Worm (Caenorhabditis elegans): Measurements from ENCODE around the gene K08C7.1.

DNA sequence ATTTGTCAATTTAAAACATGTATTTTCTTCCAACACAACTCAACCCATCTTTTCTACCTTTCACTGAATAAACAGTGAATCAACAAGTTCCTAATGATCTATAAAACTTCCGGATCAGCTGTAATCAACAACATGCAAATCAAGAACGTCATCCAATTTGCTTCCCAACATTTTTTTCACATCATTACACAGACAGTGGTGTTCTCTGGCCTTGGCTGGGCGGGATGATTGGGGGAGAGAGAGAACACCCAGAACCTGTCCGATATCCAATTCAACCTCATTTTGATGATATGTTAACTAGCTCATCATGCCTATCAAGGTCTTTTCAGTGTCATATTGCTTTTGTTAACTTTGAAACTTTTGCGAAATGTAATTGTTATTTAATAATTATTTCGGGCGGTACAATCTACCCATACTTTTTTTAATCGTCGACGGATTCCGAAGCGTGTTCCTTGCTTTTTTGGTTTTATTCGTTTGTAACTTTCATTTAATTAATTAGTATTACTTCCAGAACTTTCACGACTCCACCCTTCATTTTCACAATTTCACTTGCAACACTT, 41.6 kb upstream of the K08C7.1 start, which contains the start of gene ptr-14:
- no peak for TF ChIP-seq dpl-1 (GFP tag; optimal IDR thresholded peaks at IDR 0.05)
- no peak for TF ChIP-seq saeg-2 (GFP tag; IDR thresholded peaks at IDR 0.05)
- no peak for TF ChIP-seq nhr-6 (tag; optimal IDR thresholded peaks at IDR 0.05)
